Fruit fly (Drosophila melanogaster): ENCODE data around the gene CG18302.

Gene CG18302

DNA sequence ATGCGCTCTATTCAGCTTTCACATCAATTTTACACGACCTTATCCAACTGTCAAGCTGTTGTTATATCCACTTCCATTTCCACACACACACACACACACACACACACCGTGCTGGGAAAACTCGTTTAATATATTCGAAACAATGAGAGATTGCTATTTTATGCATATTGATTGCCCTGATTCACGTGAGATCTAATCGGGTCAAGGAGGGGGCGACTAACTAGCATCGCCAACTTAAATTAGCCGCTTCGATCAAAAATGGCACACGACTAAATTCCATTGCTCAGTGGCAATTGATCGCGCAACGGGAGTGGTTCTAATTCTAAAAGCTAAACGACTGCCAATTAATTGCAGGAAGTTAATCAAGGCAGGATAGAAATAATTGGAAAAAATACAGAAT is at the start of gene CG18302:
CG18302 (plus strand) TSS at position 301 of the 400 bp plus-strand sequence.
- TF ChIP-seq pdm3 (GFP tag; optimal IDR thresholded peaks at IDR 0.05), result no peak
- no peak for TF ChIP-seq CG3919 (GFP tag; optimal IDR thresholded peaks at IDR 0.05)
- TF ChIP-seq topi (GFP tag; optimal IDR thresholded peaks at IDR 0.05), result no peak
- TF ChIP-seq Eip75B (GFP tag; optimal IDR thresholded peaks at IDR 0.05), result no peak
- no peak for TF ChIP-seq Eip78C (GFP tag)
- TF ChIP-seq CG34406 (GFP tag; optimal IDR thresholded peaks at IDR 0.05), result no peak
- no peak for TF ChIP-seq cyc (GFP tag; optimal IDR thresholded peaks at IDR 0.05)
- TF ChIP-seq Sox14 (GFP tag; optimal IDR thresholded peaks at IDR 0.05), result no peak
- no peak for TF ChIP-seq salr (GFP tag; optimal IDR thresholded peaks at IDR 0.05)
- TF ChIP-seq achi (GFP tag; optimal IDR thresholded peaks at IDR 0.05), result no peak

- no peak for TF ChIP-seq CG6854 (GFP tag; optimal IDR thresholded peaks at IDR 0.05)
- no peak for TF ChIP-seq CG8119 (GFP tag; IDR thresholded peaks at IDR 0.05)
- TF ChIP-seq Eip93F (GFP tag; optimal IDR thresholded peaks at IDR 0.05), result peak; percentile 47
- no peak for TF ChIP-seq dsx (GFP tag; optimal IDR thresholded peaks at IDR 0.05; ENCODE audit: poor library complexity, severe bottlenecking)
- no peak for TF ChIP-seq CG11762 (GFP tag; optimal IDR thresholded peaks at IDR 0.05; ENCODE audit: insufficient read depth)
- no peak for TF ChIP-seq Ets96B (tag; optimal IDR thresholded peaks at IDR 0.05)
- TF ChIP-seq esn (GFP tag; optimal IDR thresholded peaks at IDR 0.05), result peak; percentile 45
- TF ChIP-seq lz (GFP tag; optimal IDR thresholded peaks at IDR 0.05), result peak; percentile 70
These were observed 45.5 kb upstream of the CG18302 start, which contains the start of the genes Cog4 and CG6144 for dm6 chr2L:10488484-10489223. Cog4 (minus strand) TSS chr2L:10488622. CG6144 (plus strand) TSS chr2L:10488694.

DNA sequence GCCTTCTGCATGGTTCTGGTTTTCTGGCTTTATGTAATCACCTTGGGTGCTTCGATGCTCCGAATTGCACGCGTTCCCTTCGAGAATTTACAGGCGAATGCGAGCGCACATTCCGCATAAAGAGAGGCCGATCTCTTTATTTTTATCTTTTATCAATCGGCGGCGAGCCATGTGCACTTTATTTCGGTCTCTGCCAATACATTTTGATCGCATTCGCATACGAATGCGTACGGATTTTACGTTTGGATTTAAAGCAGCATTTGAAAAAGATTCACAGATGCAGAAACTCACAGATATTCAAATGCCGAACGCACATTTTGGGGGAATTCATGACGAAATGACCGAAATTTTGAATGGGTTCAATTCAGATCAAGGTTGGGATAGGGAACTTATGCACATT is 42.8 kb upstream of the CG18302 start, which contains the start of gene CG13144:
CG13144 (minus strand) TSS at position 101 of the 400 bp plus-strand sequence.
- TF ChIP-seq esn (GFP tag; optimal IDR thresholded peaks at IDR 0.05) (no peak), Eip93F (GFP tag; optimal IDR thresholded peaks at IDR 0.05) (no peak), ss (GFP tag; optimal IDR thresholded peaks at IDR 0.05) (no peak), CG11294 (GFP tag; IDR thresholded peaks at IDR 0.05) (no peak)

- TF ChIP-seq net (GFP tag; optimal IDR thresholded peaks at IDR 0.05), result no peak
- peak; percentile 57 for TF ChIP-seq fkh (GFP tag; optimal IDR thresholded peaks at IDR 0.05)
- TF ChIP-seq esn (GFP tag; optimal IDR thresholded peaks at IDR 0.05), result no peak
These were observed 38.6 kb upstream of the CG18302 start for dm6 chr2L:10495495-10495894.

DNA sequence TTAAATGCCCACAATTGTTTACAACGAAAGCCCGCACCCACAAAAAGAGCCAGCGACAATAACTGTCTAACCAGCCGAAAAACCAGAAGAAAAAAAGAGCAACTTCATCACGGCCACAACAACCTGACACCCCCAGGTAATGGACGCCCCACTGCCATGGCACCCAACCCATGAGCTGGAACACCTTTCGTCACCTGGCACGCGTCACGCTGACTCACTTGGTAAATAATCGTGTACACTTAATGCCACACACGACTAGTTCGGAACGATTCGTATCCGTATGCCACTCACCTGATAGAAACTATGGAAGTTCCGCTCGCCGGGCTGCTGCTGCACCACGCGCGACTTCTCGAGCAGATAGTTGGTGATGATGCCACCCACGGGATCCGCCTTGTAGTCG is 37.8 kb upstream of the CG18302 start:
- TF ChIP-seq fkh (GFP tag; optimal IDR thresholded peaks at IDR 0.05), result peak; percentile 51
- no peak for TF ChIP-seq CG34406 (GFP tag; optimal IDR thresholded peaks at IDR 0.05)
- no peak for TF ChIP-seq CG10669 (GFP tag; optimal IDR thresholded peaks at IDR 0.05)
- TF ChIP-seq Hr4 (GFP tag; optimal IDR thresholded peaks at IDR 0.05), result no peak

DNA sequence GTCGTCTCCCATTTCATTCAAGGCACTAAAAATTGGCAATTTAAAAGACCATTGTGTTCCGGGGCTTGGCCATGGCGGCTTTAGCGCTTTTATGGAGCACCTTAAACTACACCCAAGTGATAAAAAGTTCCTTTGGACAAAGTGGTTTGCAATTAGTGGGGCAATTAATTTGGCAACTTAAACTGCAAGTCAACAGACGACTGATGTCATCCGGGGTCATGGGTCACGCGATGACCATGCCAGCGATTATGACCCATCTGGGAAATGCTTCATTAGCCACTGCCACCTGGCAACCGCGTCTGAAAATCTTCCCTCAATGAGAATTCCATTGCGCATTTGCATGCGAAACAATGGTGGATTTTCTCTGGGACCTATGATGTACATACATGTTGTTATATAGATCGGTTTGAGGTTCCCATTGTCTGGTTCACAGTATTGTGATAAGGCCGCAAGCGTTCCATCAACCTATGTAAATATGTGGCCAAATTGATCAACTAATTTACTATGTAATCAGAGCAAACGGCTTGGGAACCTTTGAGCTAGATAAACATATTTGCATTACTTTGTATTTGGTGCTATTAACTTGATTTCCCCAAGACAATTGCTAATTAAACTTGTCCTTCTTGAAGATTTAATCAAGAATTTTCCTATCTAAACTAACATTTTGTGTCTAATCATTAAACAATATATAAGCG is 36.9 kb upstream of the CG18302 start:
- TF ChIP-seq fkh (GFP tag; optimal IDR thresholded peaks at IDR 0.05), result peak; percentile 68
- peak; percentile 80 for TF ChIP-seq svp (GFP tag)
- no peak for TF ChIP-seq Ets96B (tag; optimal IDR thresholded peaks at IDR 0.05)

dm6 chr2L:10499608-10500007 is 34.5 kb upstream of the CG18302 start:
- TF ChIP-seq fkh (GFP tag; optimal IDR thresholded peaks at IDR 0.05), result peak; percentile 46
- TF ChIP-seq svp (GFP tag), result peak; percentile 42
- no peak for TF ChIP-seq Eip93F (GFP tag; optimal IDR thresholded peaks at IDR 0.05)
